Worm (Caenorhabditis elegans): ENCODE data around the gene F44D12.2.

F44D12.2 gene

DNA sequence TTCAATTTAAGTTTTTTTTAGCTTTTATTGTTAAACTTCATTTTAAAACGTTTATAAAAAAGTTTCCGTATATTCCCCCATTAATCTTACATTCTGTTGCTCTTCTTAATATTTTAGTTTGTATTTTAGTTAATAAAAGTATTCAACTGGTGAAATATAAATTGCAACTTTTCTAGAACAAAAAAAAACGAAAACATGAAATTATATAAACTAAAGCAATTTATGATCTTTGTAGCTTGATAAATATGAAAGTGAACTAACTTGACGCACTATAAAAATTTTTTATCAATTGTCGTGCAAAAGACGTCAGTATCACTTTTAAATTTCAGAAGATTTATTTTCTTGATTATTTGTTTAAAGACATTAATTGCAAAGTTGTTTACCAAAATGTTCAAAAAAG, at the start of gene F44D12.2:
Gene F44D12.2, minus strand, starts transcription at position 101 of the 400 bp plus-strand sequence.
- TF ChIP-seq aly-2 (tag; optimal IDR thresholded peaks at IDR 0.05) (no peak), fkh-10 (GFP tag; optimal IDR thresholded peaks at IDR 0.05) (no peak), ama-1 (optimal IDR thresholded peaks at IDR 0.05) (no peak), nhr-77 (tag; optimal IDR thresholded peaks at IDR 0.05) (no peak), egl-5 (tag; optimal IDR thresholded peaks at IDR 0.05) (no peak), nhr-11 (tag; optimal IDR thresholded peaks at IDR 0.05) (no peak), pqm-1 (tag; optimal IDR thresholded peaks at IDR 0.05) (peak; percentile 1), pha-4 (tag; optimal IDR thresholded peaks at IDR 0.05) (peak; percentile 22), ztf-11 (tag; optimal IDR thresholded peaks at IDR 0.05) (no peak), nfya-1 (tag; optimal IDR thresholded peaks at IDR 0.05; ENCODE audit: insufficient read depth) (no peak), nhr-76 (tag; optimal IDR thresholded peaks at IDR 0.05) (no peak)

DNA sequence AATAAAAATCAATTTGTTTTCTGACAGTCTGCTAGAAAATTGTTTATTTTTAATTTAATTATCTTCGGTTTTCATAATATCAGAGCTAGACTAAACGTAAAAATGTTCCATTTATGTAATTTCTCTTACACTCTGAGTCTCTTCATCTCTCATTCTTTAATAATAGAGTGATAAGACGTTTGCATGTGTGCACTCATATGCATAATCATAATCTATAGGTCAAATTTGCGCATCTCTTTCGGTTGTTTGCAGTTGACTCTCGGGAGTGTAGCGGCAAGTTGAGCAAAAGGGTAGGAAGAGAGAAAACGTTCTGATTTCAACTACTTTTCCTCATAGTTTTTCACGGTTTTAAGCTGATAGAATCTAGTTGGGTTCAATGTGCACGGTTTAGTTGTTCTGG, 48.9 kb upstream of the F44D12.2 start:
- TF ChIP-seq pqm-1 (tag; optimal IDR thresholded peaks at IDR 0.05) (peak; percentile 10), elt-2 (tag; optimal IDR thresholded peaks at IDR 0.05) (peak; percentile 44), unc-39 (tag; optimal IDR thresholded peaks at IDR 0.05) (no peak)

DNA sequence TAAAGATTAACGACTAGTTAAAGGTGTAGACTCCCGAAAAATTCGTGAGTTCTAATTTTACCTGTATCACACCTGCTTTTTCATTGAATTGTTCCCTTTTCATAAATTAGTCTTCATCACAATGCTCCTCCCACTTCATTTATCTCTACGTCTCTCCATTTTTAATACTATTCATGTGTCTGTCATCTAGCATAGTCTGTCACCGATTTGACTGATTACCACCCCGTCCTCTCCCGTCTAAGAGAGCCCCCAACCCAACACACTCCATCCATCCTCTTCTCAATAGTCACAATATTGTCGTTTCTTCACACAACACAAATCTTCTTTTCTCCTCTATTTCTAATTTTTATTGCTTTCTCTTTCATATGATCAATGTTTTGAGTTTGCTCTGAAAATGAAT, 47.6 kb upstream of the F44D12.2 start:
- TF ChIP-seq fos-1 (tag; optimal IDR thresholded peaks at IDR 0.05) (no peak), nhr-43 (tag; optimal IDR thresholded peaks at IDR 0.05; ENCODE audit: poor library complexity, severe bottlenecking) (no peak), unc-62 (GFP tag; optimal IDR thresholded peaks at IDR 0.05) (peak; percentile 36), lin-39 (tag; optimal IDR thresholded peaks at IDR 0.05) (peak; percentile 74), sea-2 (GFP tag; optimal IDR thresholded peaks at IDR 0.05) (no peak), egl-5 (tag; optimal IDR thresholded peaks at IDR 0.05) (no peak), ztf-4 (tag; optimal IDR thresholded peaks at IDR 0.05) (no peak), nhr-12 (tag; optimal IDR thresholded peaks at IDR 0.05) (no peak), fkh-2 (tag; optimal IDR thresholded peaks at IDR 0.05) (no peak), hmg-11 (tag; optimal IDR thresholded peaks at IDR 0.05) (no peak)

- TF ChIP-seq elt-1 (tag; optimal IDR thresholded peaks at IDR 0.05), result no peak
Observed at ce11 chrIV:10063941-10064340, 46.4 kb upstream of the F44D12.2 start.

DNA sequence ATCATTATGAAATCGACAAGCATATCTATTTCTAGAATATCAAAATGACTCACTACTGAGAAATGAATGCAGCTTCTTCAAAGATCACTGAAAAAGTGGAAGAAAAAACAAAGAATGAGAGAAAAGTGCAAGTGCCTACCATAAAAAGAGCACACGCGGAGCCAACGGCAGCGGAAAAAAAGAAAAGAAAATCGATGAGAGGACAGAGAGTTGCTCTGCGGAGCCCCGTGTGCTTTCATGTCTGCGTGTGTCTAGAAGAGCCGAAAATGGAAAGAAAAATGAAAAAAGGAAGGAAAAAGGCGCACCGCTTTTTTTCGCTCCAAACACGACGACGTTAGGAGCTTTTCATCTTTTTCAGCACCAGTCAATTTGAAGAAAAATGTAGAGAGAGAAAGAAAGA, 45.2 kb upstream of the F44D12.2 start, which contains the start of gene ipla-7:
Gene ipla-7, minus strand, starts transcription at position 122 of the 400 bp plus-strand sequence.
- TF ChIP-seq lin-39 (tag; optimal IDR thresholded peaks at IDR 0.05), result peak; percentile 4
- TF ChIP-seq fkh-10 (GFP tag; optimal IDR thresholded peaks at IDR 0.05), result peak; percentile 73
- peak; percentile 14 for TF ChIP-seq elt-2 (tag; optimal IDR thresholded peaks at IDR 0.05)
- peak; percentile 67 for TF ChIP-seq nfya-1 (tag; optimal IDR thresholded peaks at IDR 0.05; ENCODE audit: insufficient read depth)
- no peak for TF ChIP-seq nhr-12 (tag; optimal IDR thresholded peaks at IDR 0.05)
- TF ChIP-seq pqm-1 (tag; optimal IDR thresholded peaks at IDR 0.05), result peak; percentile 30
- TF ChIP-seq lin-15B (tag; optimal IDR thresholded peaks at IDR 0.05), result peak; percentile 12
- peak; percentile 73 for TF ChIP-seq hmg-11 (tag; optimal IDR thresholded peaks at IDR 0.05)
- no peak for TF ChIP-seq eor-1 (tag; optimal IDR thresholded peaks at IDR 0.05)

DNA sequence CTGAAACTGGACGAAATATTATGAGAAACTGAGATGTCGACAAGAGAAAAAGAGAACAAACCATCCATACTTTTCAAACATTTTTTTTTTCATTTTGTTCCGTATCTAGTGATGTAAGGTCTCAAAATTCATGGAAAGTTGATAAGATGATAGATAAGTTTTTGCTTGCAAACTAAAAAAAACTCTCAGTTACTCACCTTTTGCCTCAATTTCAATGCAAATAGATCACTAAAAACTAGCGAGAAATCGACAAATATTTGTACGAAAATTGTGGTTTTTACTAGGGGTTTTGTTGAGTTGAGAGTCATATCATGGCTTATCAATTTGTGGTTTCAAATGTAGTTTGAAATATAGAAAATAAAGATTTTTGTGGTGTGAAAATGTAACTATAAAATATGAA, 43.3 kb upstream of the F44D12.2 start:
- peak; percentile 45 for TF ChIP-seq elt-2 (tag; optimal IDR thresholded peaks at IDR 0.05)
- no peak for TF ChIP-seq nhr-76 (tag; optimal IDR thresholded peaks at IDR 0.05)
- peak; percentile 3 for TF ChIP-seq pqm-1 (tag; optimal IDR thresholded peaks at IDR 0.05)
- peak; percentile 28 for TF ChIP-seq pha-4 (tag; optimal IDR thresholded peaks at IDR 0.05)

ce11 chrIV:10059175-10059574, 41.6 kb upstream of the F44D12.2 start:
- TF ChIP-seq nhr-12 (tag; optimal IDR thresholded peaks at IDR 0.05) (no peak), elt-1 (tag; optimal IDR thresholded peaks at IDR 0.05) (no peak), daf-12 (tag; optimal IDR thresholded peaks at IDR 0.05) (no peak), elt-2 (tag; optimal IDR thresholded peaks at IDR 0.05) (peak; percentile 99), fos-1 (tag; optimal IDR thresholded peaks at IDR 0.05) (peak; percentile 52), lin-15B (tag; optimal IDR thresholded peaks at IDR 0.05) (no peak), ceh-82 (tag; optimal IDR thresholded peaks at IDR 0.05) (no peak), jun-1 (tag; optimal IDR thresholded peaks at IDR 0.05) (peak; percentile 46), pha-4 (tag; optimal IDR thresholded peaks at IDR 0.05) (peak; percentile 42), ZK546.5 (tag; optimal IDR thresholded peaks at IDR 0.05) (no peak), ceh-28 (tag; optimal IDR thresholded peaks at IDR 0.05) (no peak), pqm-1 (tag; optimal IDR thresholded peaks at IDR 0.05) (peak; percentile 99), egl-27 (tag; optimal IDR thresholded peaks at IDR 0.05) (no peak), nhr-11 (tag; optimal IDR thresholded peaks at IDR 0.05) (no peak), nhr-23 (tag; optimal IDR thresholded peaks at IDR 0.05) (no peak)
